Worm (Caenorhabditis elegans): ENCODE results near the gene fbxa-79.

Gene fbxa-79

ce11 chrIII:1308209-1308608 lies at the start of gene fbxa-79:
Gene fbxa-79, minus strand, starts transcription at chrIII:1308294.
- no peak for TF ChIP-seq pes-1 (GFP tag; IDR thresholded peaks at IDR 0.05)
- TF ChIP-seq B0310.2 (tag; optimal IDR thresholded peaks at IDR 0.05), result no peak
- no peak for TF ChIP-seq ceh-36 (tag; optimal IDR thresholded peaks at IDR 0.05)
- no peak for TF ChIP-seq scrt-1 (GFP tag; IDR thresholded peaks at IDR 0.05)
- TF ChIP-seq ceh-13 (GFP tag; optimal IDR thresholded peaks at IDR 0.05), result no peak
- TF ChIP-seq tbx-37 (GFP tag; conservative IDR thresholded peaks at IDR 0.05), result no peak
- no peak for TF ChIP-seq sea-1 (GFP tag; conservative IDR thresholded peaks at IDR 0.05)

ce11 chrIII:1355320-1355719 lies 47.2 kb upstream of the fbxa-79 start, which contains the start of gene Y82E9BL.1:
Gene Y82E9BL.1, minus strand, starts transcription at chrIII:1355420.
- TF ChIP-seq aly-1 (tag; optimal IDR thresholded peaks at IDR 0.05) (no peak), ceh-13 (GFP tag; optimal IDR thresholded peaks at IDR 0.05) (no peak), hmg-4 (GFP tag; optimal IDR thresholded peaks at IDR 0.05) (no peak), tbx-37 (GFP tag; conservative IDR thresholded peaks at IDR 0.05) (no peak), hnd-1 (tag; optimal IDR thresholded peaks at IDR 0.05) (no peak), tra-4 (tag; optimal IDR thresholded peaks at IDR 0.05) (no peak), F13C5.2 (tag; optimal IDR thresholded peaks at IDR 0.05) (no peak), scrt-1 (GFP tag; IDR thresholded peaks at IDR 0.05) (no peak), B0310.2 (tag; optimal IDR thresholded peaks at IDR 0.05) (no peak), sea-1 (GFP tag; conservative IDR thresholded peaks at IDR 0.05) (no peak), pes-1 (GFP tag; IDR thresholded peaks at IDR 0.05) (no peak), hmbx-1 (tag; optimal IDR thresholded peaks at IDR 0.05) (no peak), tbx-11 (GFP tag; IDR thresholded peaks at IDR 0.05) (no peak), ets-7 (tag; optimal IDR thresholded peaks at IDR 0.05) (no peak)

- TF ChIP-seq tra-4 (tag; optimal IDR thresholded peaks at IDR 0.05), result no peak
- TF ChIP-seq scrt-1 (GFP tag; IDR thresholded peaks at IDR 0.05), result no peak
- TF ChIP-seq ama-1 (optimal IDR thresholded peaks at IDR 0.05), result no peak
- TF ChIP-seq aly-1 (tag; optimal IDR thresholded peaks at IDR 0.05), result no peak
- TF ChIP-seq hmbx-1 (tag; optimal IDR thresholded peaks at IDR 0.05), result no peak
- no peak for TF ChIP-seq tbx-37 (GFP tag; conservative IDR thresholded peaks at IDR 0.05)
- TF ChIP-seq ceh-13 (GFP tag; optimal IDR thresholded peaks at IDR 0.05), result no peak
- TF ChIP-seq hnd-1 (tag; optimal IDR thresholded peaks at IDR 0.05), result no peak
- no peak for TF ChIP-seq ets-7 (tag; optimal IDR thresholded peaks at IDR 0.05)
- no peak for TF ChIP-seq pes-1 (GFP tag; IDR thresholded peaks at IDR 0.05)
Measured at ce11 chrIII:1354523-1354922, 46.4 kb upstream of the fbxa-79 start.

ce11 chrIII:1350745-1351144 lies 42.7 kb upstream of the fbxa-79 start, which contains the start of gene Y82E9BL.3:
Gene Y82E9BL.3, minus strand, starts transcription at chrIII:1350845.
- TF ChIP-seq sea-1 (GFP tag; conservative IDR thresholded peaks at IDR 0.05), result no peak
- no peak for TF ChIP-seq tra-4 (tag; optimal IDR thresholded peaks at IDR 0.05)
- no peak for TF ChIP-seq ama-1 (optimal IDR thresholded peaks at IDR 0.05)
- no peak for TF ChIP-seq F13C5.2 (tag; optimal IDR thresholded peaks at IDR 0.05)
- no peak for TF ChIP-seq ets-7 (tag; optimal IDR thresholded peaks at IDR 0.05)
- TF ChIP-seq pes-1 (GFP tag; IDR thresholded peaks at IDR 0.05), result no peak
- TF ChIP-seq tbx-11 (GFP tag; IDR thresholded peaks at IDR 0.05), result no peak
- TF ChIP-seq flt-1 (GFP tag; IDR thresholded peaks at IDR 0.05), result no peak
- no peak for TF ChIP-seq ceh-36 (tag; optimal IDR thresholded peaks at IDR 0.05)
- no peak for TF ChIP-seq aly-1 (tag; optimal IDR thresholded peaks at IDR 0.05)
- no peak for TF ChIP-seq hmg-4 (GFP tag; optimal IDR thresholded peaks at IDR 0.05)
- TF ChIP-seq scrt-1 (GFP tag; IDR thresholded peaks at IDR 0.05), result no peak
- no peak for TF ChIP-seq ceh-13 (GFP tag; optimal IDR thresholded peaks at IDR 0.05)
- no peak for TF ChIP-seq hmbx-1 (tag; optimal IDR thresholded peaks at IDR 0.05)
- TF ChIP-seq tbx-37 (GFP tag; conservative IDR thresholded peaks at IDR 0.05), result no peak
- no peak for TF ChIP-seq B0310.2 (tag; optimal IDR thresholded peaks at IDR 0.05)
- TF ChIP-seq hnd-1 (tag; optimal IDR thresholded peaks at IDR 0.05), result no peak

ce11 chrIII:1349313-1349712 lies 41.2 kb upstream of the fbxa-79 start, which contains the start of gene fbxa-25:
Gene fbxa-25, minus strand, starts transcription at chrIII:1349450.
- TF ChIP-seq tbx-11 (GFP tag; IDR thresholded peaks at IDR 0.05) (no peak), flt-1 (GFP tag; IDR thresholded peaks at IDR 0.05) (no peak), hmg-4 (GFP tag; optimal IDR thresholded peaks at IDR 0.05) (no peak), ama-1 (optimal IDR thresholded peaks at IDR 0.05) (no peak), sea-1 (GFP tag; conservative IDR thresholded peaks at IDR 0.05) (no peak), F13C5.2 (tag; optimal IDR thresholded peaks at IDR 0.05) (no peak), hnd-1 (tag; optimal IDR thresholded peaks at IDR 0.05) (no peak), ceh-36 (tag; optimal IDR thresholded peaks at IDR 0.05) (no peak), aly-1 (tag; optimal IDR thresholded peaks at IDR 0.05) (no peak), pes-1 (GFP tag; IDR thresholded peaks at IDR 0.05) (no peak), tra-4 (tag; optimal IDR thresholded peaks at IDR 0.05) (no peak), hmbx-1 (tag; optimal IDR thresholded peaks at IDR 0.05) (no peak), scrt-1 (GFP tag; IDR thresholded peaks at IDR 0.05) (no peak), tbx-37 (GFP tag; conservative IDR thresholded peaks at IDR 0.05) (no peak), ceh-13 (GFP tag; optimal IDR thresholded peaks at IDR 0.05) (no peak), ets-7 (tag; optimal IDR thresholded peaks at IDR 0.05) (no peak)

ce11 chrIII:1347539-1347938 lies 39.4 kb upstream of the fbxa-79 start, which contains the start of gene Y82E9BL.5:
Gene Y82E9BL.5, minus strand, starts transcription at chrIII:1347639.
- TF ChIP-seq aly-1 (tag; optimal IDR thresholded peaks at IDR 0.05) (no peak), scrt-1 (GFP tag; IDR thresholded peaks at IDR 0.05) (no peak), ceh-36 (tag; optimal IDR thresholded peaks at IDR 0.05) (no peak), flt-1 (GFP tag; IDR thresholded peaks at IDR 0.05) (no peak), tra-4 (tag; optimal IDR thresholded peaks at IDR 0.05) (no peak), ets-7 (tag; optimal IDR thresholded peaks at IDR 0.05) (no peak), hmg-4 (GFP tag; optimal IDR thresholded peaks at IDR 0.05) (no peak), ama-1 (optimal IDR thresholded peaks at IDR 0.05) (no peak), F13C5.2 (tag; optimal IDR thresholded peaks at IDR 0.05) (no peak), hmbx-1 (tag; optimal IDR thresholded peaks at IDR 0.05) (no peak), ceh-13 (GFP tag; optimal IDR thresholded peaks at IDR 0.05) (no peak), tbx-37 (GFP tag; conservative IDR thresholded peaks at IDR 0.05) (no peak), B0310.2 (tag; optimal IDR thresholded peaks at IDR 0.05) (no peak), hnd-1 (tag; optimal IDR thresholded peaks at IDR 0.05) (no peak), pes-1 (GFP tag; IDR thresholded peaks at IDR 0.05) (no peak)

- no peak for TF ChIP-seq ceh-36 (tag; optimal IDR thresholded peaks at IDR 0.05)
Measured at ce11 chrIII:1347003-1347402, 38.9 kb upstream of the fbxa-79 start.
